Worm (Caenorhabditis elegans) whole organism, young adult: ENCODE results near the gene srw-86.
A peak's percentile ranks its signal among the peaks of the same experiment; 100 is the strongest.

Experiments
- B0261.1 ChIP-seq: sonication (generic microtip); optimal IDR thresholded peaks from 2 replicates; lab custom pipeline; 2016; ENCODE audit warnings: mild to moderate bottlenecking, missing genetic modification characterization, moderate library complexity, missing compliant biosample characterization
- B0336.3 ChIP-seq: fragments of 200-800 bp; sonication (Bioruptor generic); IDR thresholded peaks from 2 replicates; pipeline ENCODE4 v1.3.6; 2022; ENCODE audit warnings: missing genetic modification characterization, missing compliant biosample characterization
- D2030.7 ChIP-seq: fragments of 200-800 bp; sonication (Bioruptor generic); IDR thresholded peaks from 2 replicates; pipeline ENCODE4 v1.3.6; 2022; ENCODE audit warnings: missing genetic modification reagents, missing genetic modification characterization, missing compliant biosample characterization
- F23B12.7 ChIP-seq: sonication (generic microtip); optimal IDR thresholded peaks from 2 replicates; lab custom pipeline; 2017; ENCODE audit warnings: missing genetic modification characterization, mild to moderate bottlenecking, missing compliant biosample characterization, antibody characterized with exemption, moderate library complexity; ENCODE audit not compliant: insufficient read depth
- F33H1.4 ChIP-seq: fragments of 200-800 bp; sonication (Bioruptor generic); IDR thresholded peaks from 2 replicates; pipeline ENCODE4 v1.3.6; 2022; ENCODE audit warnings: missing genetic modification reagents, missing genetic modification characterization, missing compliant biosample characterization
- F37B4.10 ChIP-seq: fragments of 200-800 bp; sonication (Bioruptor generic); IDR thresholded peaks from 2 replicates; pipeline ENCODE4 v1.3.6; 2022; ENCODE audit warnings: missing genetic modification characterization, missing compliant biosample characterization
- F39B2.1 ChIP-seq: fragments of 200-800 bp; sonication (Bioruptor generic); IDR thresholded peaks from 2 replicates; pipeline ENCODE4 v1.3.6; 2022; ENCODE audit warnings: missing genetic modification reagents, missing genetic modification characterization, missing compliant biosample characterization
- F49E8.2 ChIP-seq: sonication (generic microtip); optimal IDR thresholded peaks from 3 replicates; lab custom pipeline; 2017; ENCODE audit warnings: missing genetic modification characterization, mild to moderate bottlenecking, missing compliant biosample characterization, antibody characterized with exemption, moderate library complexity; ENCODE audit not compliant: insufficient read depth
- Y53F4B.3 ChIP-seq: fragments of 200-800 bp; sonication (Bioruptor generic); IDR thresholded peaks from 2 replicates; pipeline ENCODE4 v1.3.6; 2022; ENCODE audit warnings: missing genetic modification reagents, missing genetic modification characterization, missing compliant biosample characterization
- Y53G8AR.9 ChIP-seq: fragments of 200-800 bp; sonication (Bioruptor generic); conservative IDR thresholded peaks from 2 replicates; pipeline ENCODE4 v1.3.6; 2022; ENCODE audit warnings: missing genetic modification reagents, missing genetic modification characterization, missing compliant biosample characterization
- Y79H2A.3 ChIP-seq: fragments of 200-800 bp; sonication (Bioruptor generic); conservative IDR thresholded peaks from 2 replicates; pipeline ENCODE4 v1.3.6; 2022; ENCODE audit warnings: missing genetic modification reagents, missing genetic modification characterization, missing compliant biosample characterization
- atf-7 ChIP-seq: sonication (generic microtip); optimal IDR thresholded peaks from 2 replicates; lab custom pipeline; 2017; ENCODE audit warnings: mild to moderate bottlenecking, missing genetic modification characterization, missing compliant biosample characterization
- attf-5 ChIP-seq: fragments of 200-800 bp; sonication (Bioruptor generic); optimal IDR thresholded peaks from 2 replicates; lab custom pipeline; 2018; ENCODE audit warnings: mild to moderate bottlenecking, missing genetic modification characterization, missing compliant biosample characterization
- attf-6 ChIP-seq: fragments of 200-800 bp; sonication (Bioruptor generic); IDR thresholded peaks from 2 replicates; pipeline ENCODE4 v1.3.6; 2022; ENCODE audit warnings: missing genetic modification reagents, missing genetic modification characterization, missing compliant biosample characterization
- cebp-2 ChIP-seq: fragments of 200-800 bp; sonication (Bioruptor generic); IDR thresholded peaks from 2 replicates; pipeline ENCODE4 v1.3.6; 2022; ENCODE audit warnings: missing genetic modification characterization, missing compliant biosample characterization
- ceh-40 ChIP-seq: fragments of 200-800 bp; sonication (Bioruptor generic); IDR thresholded peaks from 2 replicates; pipeline ENCODE4 v1.3.6; 2022; ENCODE audit warnings: missing genetic modification characterization, missing compliant biosample characterization
- die-1 ChIP-seq: sonication (generic microtip); optimal IDR thresholded peaks from 2 replicates; lab custom pipeline; 2016; ENCODE audit warnings: missing genotype, mild to moderate bottlenecking, missing genetic modification characterization, missing compliant biosample characterization
- egl-44 ChIP-seq: fragments of 200-800 bp; sonication (Bioruptor generic); IDR thresholded peaks from 2 replicates; pipeline ENCODE4 v1.3.6; 2022; ENCODE audit warnings: missing genetic modification reagents, missing genetic modification characterization, missing compliant biosample characterization
- hlh-12 ChIP-seq: sonication (generic microtip); optimal IDR thresholded peaks from 2 replicates; lab custom pipeline; 2016; ENCODE audit warnings: missing genetic modification characterization, missing compliant biosample characterization
- hlh-26 ChIP-seq: fragments of 200-800 bp; sonication (Bioruptor generic); conservative IDR thresholded peaks from 2 replicates; pipeline ENCODE4 v1.3.6; 2022; ENCODE audit warnings: missing genetic modification reagents, missing genetic modification characterization, missing compliant biosample characterization
- lag-1 ChIP-seq: fragments of 200-800 bp; sonication (Bioruptor generic); IDR thresholded peaks from 2 replicates; pipeline ENCODE4 v1.3.6; 2022; ENCODE audit warnings: missing genetic modification reagents, missing genetic modification characterization, missing compliant biosample characterization
- lir-1 ChIP-seq: fragments of 200-800 bp; sonication (Bioruptor generic); conservative IDR thresholded peaks from 2 replicates; pipeline ENCODE4 v1.3.6; 2022; ENCODE audit warnings: missing genetic modification reagents, missing genetic modification characterization, missing compliant biosample characterization
- lsy-27 ChIP-seq: sonication (generic microtip); optimal IDR thresholded peaks from 2 replicates; lab custom pipeline; 2017; ENCODE audit warnings: missing genetic modification characterization, mild to moderate bottlenecking, missing compliant biosample characterization, antibody characterized with exemption, missing genotype, borderline replicate concordance; ENCODE audit not compliant: insufficient read depth
- madf-10 ChIP-seq: sonication (generic microtip); optimal IDR thresholded peaks from 2 replicates; lab custom pipeline; 2016; ENCODE audit warnings: mild to moderate bottlenecking, missing genetic modification characterization, missing compliant biosample characterization
- madf-6 ChIP-seq: fragments of 200-800 bp; sonication (Bioruptor generic); IDR thresholded peaks from 2 replicates; pipeline ENCODE4 v1.3.6; 2022; ENCODE audit warnings: missing genetic modification reagents, missing genetic modification characterization, missing compliant biosample characterization
- nhr-120 ChIP-seq: fragments of 200-800 bp; sonication (Bioruptor generic); IDR thresholded peaks from 2 replicates; pipeline ENCODE4 v1.3.6; 2022; ENCODE audit warnings: missing genetic modification characterization, missing compliant biosample characterization
- nhr-80 ChIP-seq: sonication (generic microtip); optimal IDR thresholded peaks from 2 replicates; lab custom pipeline; 2016; ENCODE audit warnings: missing genetic modification characterization, missing compliant biosample characterization
- pha-4 ChIP-seq: fragments of 150-350 bp; sonication (generic microtip); optimal IDR thresholded peaks from 2 replicates; lab custom pipeline; 2014; ENCODE audit warnings: missing biosample characterization, missing genetic modification reagents, missing genetic modification characterization
- rcor-1 ChIP-seq: fragments of 200-800 bp; sonication (Bioruptor generic); IDR thresholded peaks from 2 replicates; pipeline ENCODE4 v1.3.6; 2022; ENCODE audit warnings: missing genetic modification reagents, missing genetic modification characterization, missing compliant biosample characterization
- repo-1 ChIP-seq: sonication (generic microtip); optimal IDR thresholded peaks from 2 replicates; lab custom pipeline; 2017; ENCODE audit warnings: mild to moderate bottlenecking, missing genetic modification characterization, missing compliant biosample characterization
- rpc-1 ChIP-seq, 2 experiments: fragments of 150-350 bp in 1 of 2; sonication (generic microtip) in 1 of 2; optimal IDR thresholded peaks; 2 replicates each; lab custom pipeline; 2014 to 2018; ENCODE audit warnings: missing biosample characterization in 1 of 2, missing genetic modification characterization in 1 of 2, missing genetic modification reagents in 1 of 2, missing genotype in 1 of 2
- sdz-38 ChIP-seq: sonication (generic microtip); optimal IDR thresholded peaks from 2 replicates; lab custom pipeline; 2016; ENCODE audit warnings: missing genotype, missing genetic modification characterization, missing compliant biosample characterization
- snpc-3.4 ChIP-seq: sonication (generic microtip); optimal IDR thresholded peaks from 2 replicates; lab custom pipeline; 2017; ENCODE audit warnings: missing genetic modification characterization, mild to moderate bottlenecking, missing compliant biosample characterization, antibody characterized with exemption, moderate library complexity, missing genotype, missing genetic modification reagents
- tbp1 ChIP-seq: fragments of 200-800 bp; sonication (Bioruptor generic); optimal IDR thresholded peaks from 2 replicates; lab custom pipeline; 2018; ENCODE audit warnings: mild to moderate bottlenecking, missing genetic modification characterization, missing compliant biosample characterization
- zfh-2 ChIP-seq: fragments of 200-800 bp; sonication (Bioruptor generic); conservative IDR thresholded peaks from 2 replicates; pipeline ENCODE4 v1.3.6; 2022; ENCODE audit warnings: missing genetic modification reagents, missing genetic modification characterization, missing compliant biosample characterization
- ztf-25 ChIP-seq: fragments of 200-800 bp; sonication (Bioruptor generic); IDR thresholded peaks from 2 replicates; pipeline ENCODE4 v1.3.6; 2022; ENCODE audit warnings: missing genetic modification reagents, missing genetic modification characterization, missing compliant biosample characterization
- ztf-26 ChIP-seq: sonication (generic microtip); optimal IDR thresholded peaks from 2 replicates; lab custom pipeline; 2017; ENCODE audit warnings: missing genetic modification characterization, missing compliant biosample characterization
- ztf-6 ChIP-seq: fragments of 200-800 bp; sonication (Bioruptor generic); IDR thresholded peaks from 2 replicates; pipeline ENCODE4 v1.3.6; 2022; ENCODE audit warnings: missing genetic modification reagents, missing genetic modification characterization, missing compliant biosample characterization

The srw-86 gene

ce11 chrV:19356717-19357116 lies 43.8 kb downstream of the srw-86 start:
- no peak for TF ChIP-seq rpc-1 (optimal IDR thresholded peaks at IDR 0.05; lab: Kevin White, UChicago)
- no peak for TF ChIP-seq rpc-1 (tag; optimal IDR thresholded peaks at IDR 0.05; lab: Kevin White, UChicago)
- TF ChIP-seq pha-4 (tag; lab: Kevin White, UChicago): no peak
- TF ChIP-seq Y53G8AR.9: no peak
- TF ChIP-seq die-1 (tag; lab: Kevin White, UChicago): no peak
- TF ChIP-seq Y79H2A.3 (GFP tag; lab: Robert Waterston, UW): no peak
- no peak for TF ChIP-seq F37B4.10
- TF ChIP-seq atf-7 (tag; lab: Kevin White, UChicago): no peak
- TF ChIP-seq F23B12.7 (tag; lab: Kevin White, UChicago): no peak
- TF ChIP-seq snpc-3.4 (tag; lab: Kevin White, UChicago): no peak
- no peak for TF ChIP-seq F39B2.1 (GFP tag; lab: Robert Waterston, UW)
- no peak for TF ChIP-seq ztf-6 (GFP tag; lab: Robert Waterston, UW)
- TF ChIP-seq ztf-26 (tag; lab: Kevin White, UChicago): no peak
- no peak for TF ChIP-seq madf-6 (GFP tag; lab: Robert Waterston, UW)
- no peak for TF ChIP-seq attf-6
- no peak for TF ChIP-seq lir-1 (GFP tag; lab: Robert Waterston, UW)
- TF ChIP-seq egl-44 (GFP tag; lab: Robert Waterston, UW): no peak
- no peak for TF ChIP-seq zfh-2 (GFP tag; lab: Robert Waterston, UW)

ce11 chrV:19355219-19355618 lies 45.3 kb downstream of the srw-86 start:
- TF ChIP-seq snpc-3.4 (tag; lab: Kevin White, UChicago) (no peak), madf-10 (tag; lab: Kevin White, UChicago) (no peak), tbp1 (GFP tag; lab: Kevin White, UChicago) (no peak), rpc-1 (optimal IDR thresholded peaks at IDR 0.05; lab: Kevin White, UChicago) (no peak), rpc-1 (tag; optimal IDR thresholded peaks at IDR 0.05; lab: Kevin White, UChicago) (peak; percentile 56), Y53F4B.3 (GFP tag; lab: Robert Waterston, UW) (no peak), D2030.7 (GFP tag; lab: Robert Waterston, UW) (no peak), lag-1 (GFP tag; lab: Robert Waterston, UW) (no peak), nhr-120 (0 out of 2 replicates have a peak, but pooled peaks have one; percentile 10)

- TF ChIP-seq attf-5 (no peak), lag-1 (GFP tag; lab: Robert Waterston, UW) (no peak), F33H1.4 (GFP tag; lab: Robert Waterston, UW) (no peak), hlh-26 (no peak), B0336.3 (GFP tag; lab: Robert Waterston, UW) (no peak), hlh-12 (no peak), lsy-27 (no peak), rcor-1 (GFP tag; lab: Robert Waterston, UW) (no peak), B0261.1 (tag; lab: Kevin White, UChicago) (no peak), F49E8.2 (no peak), cebp-2 (no peak), ztf-25 (GFP tag; lab: Robert Waterston, UW) (no peak), lir-1 (GFP tag; lab: Robert Waterston, UW) (no peak), repo-1 (tag; lab: Kevin White, UChicago) (no peak), ceh-40 (no peak), sdz-38 (tag; lab: Kevin White, UChicago) (no peak), nhr-80 (tag; lab: Kevin White, UChicago) (no peak)
- TF ChIP-seq, all 124 proteins: peak for 0
Observed at ce11 chrV:19354506-19354905, 46.0 kb downstream of the srw-86 start.
